Worm (Caenorhabditis elegans): ENCODE results near the gene mtr-4.

mtr-4 gene

ce11 chrIV:9825196-9825744, at the start of gene mtr-4:
TSS of gene mtr-4 (plus strand) at chrIV:9825694.
- TF ChIP-seq aptf-3 (GFP tag; IDR thresholded peaks at IDR 0.05) (no peak), hlh-26 (GFP tag; conservative IDR thresholded peaks at IDR 0.05) (no peak), ztf-18 (tag; optimal IDR thresholded peaks at IDR 0.05) (no peak), ekl-4 (GFP tag; IDR thresholded peaks at IDR 0.05) (peak; percentile 43; the same call in 1 of the 2 replicates), sdz-38 (tag; optimal IDR thresholded peaks at IDR 0.05) (no peak), F37B4.10 (GFP tag; IDR thresholded peaks at IDR 0.05) (no peak), snpc-3.4 (tag; optimal IDR thresholded peaks at IDR 0.05) (peak; percentile 27), sea-2 (GFP tag; IDR thresholded peaks at IDR 0.05) (no peak), unc-130 (GFP tag; optimal IDR thresholded peaks at IDR 0.05) (no peak), nhr-179 (tag; optimal IDR thresholded peaks at IDR 0.05) (no peak), T26A5.8 (tag; optimal IDR thresholded peaks at IDR 0.05) (no peak), F22D6.2 (tag; optimal IDR thresholded peaks at IDR 0.05) (no peak), F33H1.4 (GFP tag; IDR thresholded peaks at IDR 0.05) (peak; percentile 96), ccch-3 (GFP tag; optimal IDR thresholded peaks at IDR 0.05) (no peak), lir-1 (GFP tag; conservative IDR thresholded peaks at IDR 0.05) (no peak), nhr-80 (tag; optimal IDR thresholded peaks at IDR 0.05) (peak; percentile 69), hsf-1 (GFP tag; IDR thresholded peaks at IDR 0.05) (peak; percentile 72), snpc-1.1 (tag; optimal IDR thresholded peaks at IDR 0.05; ENCODE audit: insufficient read depth) (no peak), ama-1 (optimal IDR thresholded peaks at IDR 0.05) (no peak), ama-1 (GFP tag; optimal IDR thresholded peaks at IDR 0.05) (no peak), C17E4.6 (GFP tag; IDR thresholded peaks at IDR 0.05) (peak; percentile 23; the same call in 1 of the 2 replicates), nhr-120 (GFP tag; IDR thresholded peaks at IDR 0.05) (no peak), B0035.1 (tag; optimal IDR thresholded peaks at IDR 0.05) (no peak), F55B11.4 (tag; optimal IDR thresholded peaks at IDR 0.05; ENCODE audit: borderline replicate concordance, insufficient read depth) (no peak), F57C9.4 (tag; optimal IDR thresholded peaks at IDR 0.05) (no peak), atf-7 (tag; optimal IDR thresholded peaks at IDR 0.05) (no peak), hmg-20 (GFP tag; IDR thresholded peaks at IDR 0.05) (no peak), somi-1 (GFP tag; optimal IDR thresholded peaks at IDR 0.05) (no peak), F52B5.7 (tag; optimal IDR thresholded peaks at IDR 0.05) (no peak), nhr-27 (tag; optimal IDR thresholded peaks at IDR 0.05) (no peak), snpc-4 (GFP tag; optimal IDR thresholded peaks at IDR 0.05) (peak; percentile 64), snpc-4 (tag; optimal IDR thresholded peaks at IDR 0.05) (peak in 3 of 4 experiments; percentile 9 to 71 (median 69)), lin-26 (GFP tag; IDR thresholded peaks at IDR 0.05) (no peak), ztf-26 (tag; optimal IDR thresholded peaks at IDR 0.05) (no peak), efl-1 (GFP tag; optimal IDR thresholded peaks at IDR 0.05) (peak; percentile 74), hmg-1.2 (GFP tag; IDR thresholded peaks at IDR 0.05) (peak; percentile 51), ceh-79 (tag; optimal IDR thresholded peaks at IDR 0.05) (no peak), zim-3 (tag; optimal IDR thresholded peaks at IDR 0.05) (no peak), rcor-1 (GFP tag; IDR thresholded peaks at IDR 0.05) (peak; percentile 69), die-1 (tag; optimal IDR thresholded peaks at IDR 0.05) (no peak), nfya-1 (tag; optimal IDR thresholded peaks at IDR 0.05; ENCODE audit: borderline replicate concordance, insufficient read depth) (no peak), ztf-22 (GFP tag; optimal IDR thresholded peaks at IDR 0.05) (no peak), tbx-9 (tag; optimal IDR thresholded peaks at IDR 0.05; ENCODE audit: borderline replicate concordance) (no peak), Y79H2A.3 (GFP tag; conservative IDR thresholded peaks at IDR 0.05) (no peak), repo-1 (tag; optimal IDR thresholded peaks at IDR 0.05) (no peak), ZK185.1 (tag; optimal IDR thresholded peaks at IDR 0.05; ENCODE audit: poor library complexity, severe bottlenecking) (no peak), ztf-6 (GFP tag; IDR thresholded peaks at IDR 0.05) (no peak), pha-4 (tag; optimal IDR thresholded peaks at IDR 0.05) (no peak), unc-62 (GFP tag; optimal IDR thresholded peaks at IDR 0.05) (no peak), ceh-91 (GFP tag; IDR thresholded peaks at IDR 0.05) (peak; percentile 77)
